Worm (Caenorhabditis elegans): ENCODE measurements around the gene trpp-12.

Gene trpp-12

ce11 chrX:2432459-2432858 is 23.0 kb downstream of the trpp-12 start (continued):
- no peak for TF ChIP-seq nhr-12 (tag; optimal IDR thresholded peaks at IDR 0.05)

ce11 chrX:2433805-2434204 is 24.3 kb downstream of the trpp-12 start:
- TF ChIP-seq nhr-25 (tag; optimal IDR thresholded peaks at IDR 0.05) = no peak
- no peak for TF ChIP-seq ama-1 (optimal IDR thresholded peaks at IDR 0.05)
- TF ChIP-seq fos-1 (tag; optimal IDR thresholded peaks at IDR 0.05) = no peak
- no peak for TF ChIP-seq mbf-1 (tag; optimal IDR thresholded peaks at IDR 0.05)
- TF ChIP-seq nhr-21 (tag; optimal IDR thresholded peaks at IDR 0.05) = no peak
- no peak for TF ChIP-seq nhr-11 (tag; optimal IDR thresholded peaks at IDR 0.05)
- no peak for TF ChIP-seq R02D3.7 (tag; optimal IDR thresholded peaks at IDR 0.05)
- no peak for TF ChIP-seq lsy-2 (tag; optimal IDR thresholded peaks at IDR 0.05)
- no peak for TF ChIP-seq unc-39 (tag; optimal IDR thresholded peaks at IDR 0.05)
- TF ChIP-seq nhr-6 (tag; optimal IDR thresholded peaks at IDR 0.05) = no peak
- no peak for TF ChIP-seq F13H6.1 (tag; optimal IDR thresholded peaks at IDR 0.05)
- TF ChIP-seq nhr-129 (tag; optimal IDR thresholded peaks at IDR 0.05) = no peak
- no peak for TF ChIP-seq unc-62 (GFP tag; optimal IDR thresholded peaks at IDR 0.05)
- no peak for TF ChIP-seq elt-1 (tag; optimal IDR thresholded peaks at IDR 0.05)
- TF ChIP-seq ceh-82 (tag; optimal IDR thresholded peaks at IDR 0.05) = no peak
- no peak for TF ChIP-seq skn-1 (tag; optimal IDR thresholded peaks at IDR 0.05)
- TF ChIP-seq lin-13 (GFP tag; optimal IDR thresholded peaks at IDR 0.05) = no peak
- TF ChIP-seq ztf-4 (tag; optimal IDR thresholded peaks at IDR 0.05) = no peak

- no peak for TF ChIP-seq skn-1 (tag; optimal IDR thresholded peaks at IDR 0.05)
- TF ChIP-seq aly-2 (tag; optimal IDR thresholded peaks at IDR 0.05) = no peak
- TF ChIP-seq nhr-25 (tag; optimal IDR thresholded peaks at IDR 0.05) = no peak
- TF ChIP-seq unc-55 (GFP tag; optimal IDR thresholded peaks at IDR 0.05) = no peak
- no peak for TF ChIP-seq crh-2 (tag; optimal IDR thresholded peaks at IDR 0.05)
- no peak for TF ChIP-seq nhr-77 (tag; optimal IDR thresholded peaks at IDR 0.05)
- TF ChIP-seq mab-5 (tag; optimal IDR thresholded peaks at IDR 0.05) = no peak
- TF ChIP-seq ceh-82 (tag; optimal IDR thresholded peaks at IDR 0.05) = no peak
- no peak for TF ChIP-seq nhr-129 (tag; optimal IDR thresholded peaks at IDR 0.05)
Observed at ce11 chrX:2435353-2435752, 25.9 kb downstream of the trpp-12 start.

- no peak for TF ChIP-seq ceh-82 (tag; optimal IDR thresholded peaks at IDR 0.05)
- peak; percentile 5 for TF ChIP-seq C34F6.9 (tag; optimal IDR thresholded peaks at IDR 0.05)
Observed at ce11 chrX:2438857-2439256, 29.4 kb downstream of the trpp-12 start, which contains the start of gene gid-2. TSS of gene gid-2 (minus strand) at chrX:2438957.

- TF ChIP-seq nhr-129 (tag; optimal IDR thresholded peaks at IDR 0.05) (peak; percentile 4), nhr-11 (tag; optimal IDR thresholded peaks at IDR 0.05) (no peak), crh-2 (tag; optimal IDR thresholded peaks at IDR 0.05) (no peak), ceh-16 (tag; optimal IDR thresholded peaks at IDR 0.05) (no peak), fos-1 (tag; optimal IDR thresholded peaks at IDR 0.05) (no peak), unc-55 (GFP tag; optimal IDR thresholded peaks at IDR 0.05) (peak; percentile 17), sma-9 (GFP tag; optimal IDR thresholded peaks at IDR 0.05) (no peak), sma-9 (tag; optimal IDR thresholded peaks at IDR 0.05) (no peak), elt-3 (tag; optimal IDR thresholded peaks at IDR 0.05) (no peak), gmeb-1 (tag; optimal IDR thresholded peaks at IDR 0.05) (no peak), mbf-1 (tag; optimal IDR thresholded peaks at IDR 0.05) (no peak)
Observed at ce11 chrX:2439309-2439708, 29.8 kb downstream of the trpp-12 start.

- TF ChIP-seq fos-1 (tag; optimal IDR thresholded peaks at IDR 0.05) = peak; percentile 81
- peak; percentile 16 for TF ChIP-seq gmeb-1 (tag; optimal IDR thresholded peaks at IDR 0.05)
- no peak for TF ChIP-seq peb-1 (tag; optimal IDR thresholded peaks at IDR 0.05)
Observed at ce11 chrX:2439728-2440127, 30.2 kb downstream of the trpp-12 start.

- TF ChIP-seq C34F6.9 (tag; optimal IDR thresholded peaks at IDR 0.05) (no peak), peb-1 (tag; optimal IDR thresholded peaks at IDR 0.05) (no peak), unc-55 (GFP tag; optimal IDR thresholded peaks at IDR 0.05) (peak; percentile 51), sma-3 (GFP tag; optimal IDR thresholded peaks at IDR 0.05) (no peak), unc-62 (GFP tag; optimal IDR thresholded peaks at IDR 0.05) (no peak), ceh-82 (tag; optimal IDR thresholded peaks at IDR 0.05) (no peak), ZK546.5 (tag; optimal IDR thresholded peaks at IDR 0.05) (no peak), sem-4 (tag; optimal IDR thresholded peaks at IDR 0.05) (no peak)
Observed at ce11 chrX:2441163-2441562, 31.7 kb downstream of the trpp-12 start.

Data from whole organism, L2 larva.